Fruit fly (Drosophila melanogaster): Measurements from ENCODE around the gene CG11583.
A peak's percentile ranks its signal among the peaks of the same experiment; 100 is the strongest.

The CG11583 gene

DNA sequence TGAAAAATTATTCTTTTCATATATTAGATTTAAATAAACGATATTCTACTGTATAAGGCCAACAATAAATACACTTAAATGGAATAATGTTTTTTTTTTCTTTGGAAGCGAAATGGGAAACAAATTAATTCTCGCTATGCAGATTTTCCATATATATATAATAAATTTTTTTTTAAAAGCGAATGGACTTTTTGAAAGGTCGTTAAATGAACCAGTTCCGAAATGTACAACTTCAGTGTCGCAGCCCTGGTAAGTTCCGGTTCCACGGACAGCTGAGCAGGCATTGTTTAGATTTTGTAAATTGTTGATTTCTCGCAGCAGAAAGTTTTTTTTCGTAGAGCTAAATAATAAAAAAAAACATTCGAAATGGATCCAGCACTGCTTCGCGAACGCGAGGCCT is 4.2 kb upstream of the CG11583 start, which contains the start of gene TfIIEbeta (continued):
- no peak for TF ChIP-seq jigr1 (GFP tag; IDR thresholded peaks at IDR 0.05)
- no peak for TF ChIP-seq tna (GFP tag; IDR thresholded peaks at IDR 0.05; ENCODE audit: partially characterized antibody)
- no peak for TF ChIP-seq CG10959 (GFP tag; IDR thresholded peaks at IDR 0.05)
- TF ChIP-seq unc-4 (GFP tag; IDR thresholded peaks at IDR 0.05; ENCODE audit: partially characterized antibody), result no peak
- TF ChIP-seq pros (GFP tag; optimal IDR thresholded peaks at IDR 0.05), result no peak
- peak; percentile 25 for TF ChIP-seq Blimp-1 (GFP tag; optimal IDR thresholded peaks at IDR 0.05)
- TF ChIP-seq CG3838 (GFP tag; optimal IDR thresholded peaks at IDR 0.05), result no peak
- TF ChIP-seq CG8944 (GFP tag; optimal IDR thresholded peaks at IDR 0.05), result no peak
- TF ChIP-seq Dad (GFP tag; optimal IDR thresholded peaks at IDR 0.05), result no peak
- TF ChIP-seq Mad (GFP tag; optimal IDR thresholded peaks at IDR 0.05), result no peak
- no peak for TF ChIP-seq CG14014 (GFP tag; IDR thresholded peaks at IDR 0.05)
- TF ChIP-seq ttk (GFP tag; IDR thresholded peaks at IDR 0.05), result no peak
- TF ChIP-seq CG12104 (GFP tag; optimal IDR thresholded peaks at IDR 0.05), result no peak
- TF ChIP-seq Hey (tag; optimal IDR thresholded peaks at IDR 0.05), result no peak
- no peak for TF ChIP-seq CG6689 (GFP tag; IDR thresholded peaks at IDR 0.05)
- TF ChIP-seq onecut (GFP tag; IDR thresholded peaks at IDR 0.05), result no peak
- peak; percentile 66 for TF ChIP-seq CG17359 (tag; optimal IDR thresholded peaks at IDR 0.05)
- TF ChIP-seq CG18262 (tag; optimal IDR thresholded peaks at IDR 0.05), result peak; percentile 31
- TF ChIP-seq fd3F (GFP tag; optimal IDR thresholded peaks at IDR 0.05), result no peak
- peak; percentile 9 for TF ChIP-seq CG1602 (GFP tag; optimal IDR thresholded peaks at IDR 0.05)
- TF ChIP-seq CG34224 (GFP tag; IDR thresholded peaks at IDR 0.05; ENCODE audit: partially characterized antibody), result no peak
- TF ChIP-seq sc (optimal IDR thresholded peaks at IDR 0.05), result no peak
- TF ChIP-seq sc (GFP tag; optimal IDR thresholded peaks at IDR 0.05), result no peak
- TF ChIP-seq CG17912 (GFP tag; optimal IDR thresholded peaks at IDR 0.05), result no peak
- no peak for TF ChIP-seq CTCF (GFP tag; optimal IDR thresholded peaks at IDR 0.05)
- TF ChIP-seq fd102C (GFP tag; optimal IDR thresholded peaks at IDR 0.05), result no peak
- no peak for TF ChIP-seq gcm2 (GFP tag; optimal IDR thresholded peaks at IDR 0.05)
- TF ChIP-seq caup (GFP tag; optimal IDR thresholded peaks at IDR 0.05; ENCODE audit: severe bottlenecking), result peak; percentile 2
- TF ChIP-seq CG10267 (tag; optimal IDR thresholded peaks at IDR 0.05), result peak; percentile 56
- TF ChIP-seq CG14050 (GFP tag; IDR thresholded peaks at IDR 0.05), result peak; percentile 24; the same call in 1 of the 3 replicates
- TF ChIP-seq CG3163 (GFP tag; optimal IDR thresholded peaks at IDR 0.05), result no peak
- peak; percentile 38 for TF ChIP-seq unpg (GFP tag; optimal IDR thresholded peaks at IDR 0.05)
- no peak for TF ChIP-seq NK7.1 (GFP tag; optimal IDR thresholded peaks at IDR 0.05)
- no peak for TF ChIP-seq CG9876 (GFP tag; optimal IDR thresholded peaks at IDR 0.05)
- TF ChIP-seq crc (GFP tag; optimal IDR thresholded peaks at IDR 0.05), result no peak
- no peak for TF ChIP-seq ATbp (GFP tag; optimal IDR thresholded peaks at IDR 0.05)
- no peak for TF ChIP-seq luna (GFP tag; optimal IDR thresholded peaks at IDR 0.05)
- TF ChIP-seq dpn (GFP tag; optimal IDR thresholded peaks at IDR 0.05), result peak; percentile 3 to 13
- no peak for TF ChIP-seq nau (GFP tag; optimal IDR thresholded peaks at IDR 0.05)
- peak; percentile 46; the same call in 1 of the 2 replicates for TF ChIP-seq CG13287 (GFP tag; IDR thresholded peaks at IDR 0.05; ENCODE audit: partially characterized antibody)
- no peak for TF ChIP-seq CG6813 (GFP tag; optimal IDR thresholded peaks at IDR 0.05)
- TF ChIP-seq CG7928 (GFP tag; optimal IDR thresholded peaks at IDR 0.05), result peak; percentile 95
- no peak for TF ChIP-seq CG6654 (GFP tag; optimal IDR thresholded peaks at IDR 0.05)
- TF ChIP-seq CG8281 (tag; optimal IDR thresholded peaks at IDR 0.05), result no peak
- no peak for TF ChIP-seq Deaf1 (tag; optimal IDR thresholded peaks at IDR 0.05)
- TF ChIP-seq CG4282 (GFP tag; optimal IDR thresholded peaks at IDR 0.05), result no peak
- peak; percentile 50 for TF ChIP-seq CG4424 (GFP tag; optimal IDR thresholded peaks at IDR 0.05)
- peak; percentile 38 for TF ChIP-seq Dp (GFP tag; optimal IDR thresholded peaks at IDR 0.05)
- TF ChIP-seq tup (GFP tag; optimal IDR thresholded peaks at IDR 0.05), result no peak
- TF ChIP-seq Kr (GFP tag; optimal IDR thresholded peaks at IDR 0.05), result no peak
- TF ChIP-seq dmrt11E (tag; optimal IDR thresholded peaks at IDR 0.05), result peak; percentile 23
